Worm (Caenorhabditis elegans): ENCODE results near the gene luc-7L.

- no peak for TF ChIP-seq attf-5 (GFP tag; optimal IDR thresholded peaks at IDR 0.05)
- no peak for TF ChIP-seq ztf-25 (GFP tag; IDR thresholded peaks at IDR 0.05)
- no peak for TF ChIP-seq lsl-1 (GFP tag; optimal IDR thresholded peaks at IDR 0.05)
- TF ChIP-seq dpl-1 (GFP tag; optimal IDR thresholded peaks at IDR 0.05): no peak
- no peak for TF ChIP-seq lin-40 (tag; optimal IDR thresholded peaks at IDR 0.05)
- no peak for TF ChIP-seq gei-17 (GFP tag; optimal IDR thresholded peaks at IDR 0.05)
- TF ChIP-seq sea-2 (GFP tag; IDR thresholded peaks at IDR 0.05): no peak
- no peak for TF ChIP-seq ztf-26 (tag; optimal IDR thresholded peaks at IDR 0.05)
- no peak for TF ChIP-seq F39B2.1 (GFP tag; IDR thresholded peaks at IDR 0.05)
These were observed 2.9 kb downstream of the luc-7L start for ce11 chrII:7704387-7704786.
